Worm (Caenorhabditis elegans) whole organism, midembryonic: ENCODE data around the gene F35D2.6.

ENCODE experiments used
- T22C8.4 ChIP-seq: fragments of 200-800 bp; sonication (Bioruptor generic); IDR thresholded peaks from 2 replicates; pipeline ENCODE4 v1.3.6; 2022; ENCODE audit warnings: missing genetic modification characterization, missing compliant biosample characterization
- flt-1 ChIP-seq: fragments of 200-800 bp; sonication (Bioruptor generic); IDR thresholded peaks from 2 replicates; pipeline ENCODE4 v1.3.6; 2022; ENCODE audit warnings: missing genetic modification characterization, missing compliant biosample characterization
- klf-2 ChIP-seq: fragments of 200-800 bp; sonication (Bioruptor generic); conservative IDR thresholded peaks from 2 replicates; pipeline ENCODE4 v1.3.6; 2022; ENCODE audit warnings: missing genetic modification reagents, missing genetic modification characterization, missing compliant biosample characterization
- med-1 ChIP-seq: sonication (generic microtip); optimal IDR thresholded peaks from 2 replicates; lab custom pipeline; 2017; ENCODE audit warnings: missing genetic modification characterization, mild to moderate bottlenecking, missing compliant biosample characterization, antibody characterized with exemption, missing genetic modification reagents; ENCODE audit not compliant: insufficient read depth
- tab-1 ChIP-seq: fragments of 200-800 bp; sonication (Bioruptor generic); IDR thresholded peaks from 2 replicates; pipeline ENCODE4 v1.3.6; 2022; ENCODE audit warnings: missing genetic modification characterization, missing compliant biosample characterization
- ztf-29 ChIP-seq: fragments of 200-800 bp; sonication (Bioruptor generic); IDR thresholded peaks from 2 replicates; pipeline ENCODE4 v1.3.6; 2022; ENCODE audit warnings: missing genetic modification reagents, missing genetic modification characterization, missing compliant biosample characterization

- TF ChIP-seq flt-1 (GFP tag; lab: Robert Waterston, UW), result no peak
- no peak for TF ChIP-seq tab-1 (GFP tag; lab: Robert Waterston, UW)
- TF ChIP-seq med-1, result no peak
- no peak for TF ChIP-seq klf-2 (GFP tag; lab: Robert Waterston, UW)
- no peak for TF ChIP-seq ztf-29
- TF ChIP-seq T22C8.4, result no peak
Measured at ce11 chrII:7570820-7571219, 6.7 kb upstream of the F35D2.6 start.
